Worm (Caenorhabditis elegans): ENCODE measurements around the gene F29A7.8.
A peak's percentile ranks its signal among the peaks of the same experiment; 100 is the strongest.

Gene F29A7.8

ce11 chrII:2800550-2801233 lies 42.8 kb upstream of the F29A7.8 start, which contains the start of gene nhr-119 (continued):
- no peak for TF ChIP-seq peb-1 (tag; optimal IDR thresholded peaks at IDR 0.05)
- no peak for TF ChIP-seq ztf-1 (GFP tag; conservative IDR thresholded peaks at IDR 0.05)
- peak; percentile 79 for TF ChIP-seq lin-13 (GFP tag; optimal IDR thresholded peaks at IDR 0.05)
- peak; percentile 75 for TF ChIP-seq gmeb-1 (tag; optimal IDR thresholded peaks at IDR 0.05)
- TF ChIP-seq fos-1 (tag; optimal IDR thresholded peaks at IDR 0.05) = peak; percentile 94
- peak; percentile 93 for TF ChIP-seq sma-9 (GFP tag; optimal IDR thresholded peaks at IDR 0.05)
- no peak for TF ChIP-seq sma-9 (tag; optimal IDR thresholded peaks at IDR 0.05)
- no peak for TF ChIP-seq ztf-11 (tag; optimal IDR thresholded peaks at IDR 0.05)
- no peak for TF ChIP-seq unc-39 (tag; optimal IDR thresholded peaks at IDR 0.05)
- no peak for TF ChIP-seq aly-2 (tag; optimal IDR thresholded peaks at IDR 0.05)

ce11 chrII:2797951-2798350 lies 40.1 kb upstream of the F29A7.8 start:
- TF ChIP-seq sma-9 (GFP tag; optimal IDR thresholded peaks at IDR 0.05) (no peak), sma-9 (tag; optimal IDR thresholded peaks at IDR 0.05) (no peak), lsy-2 (tag; optimal IDR thresholded peaks at IDR 0.05) (no peak), R02D3.7 (tag; optimal IDR thresholded peaks at IDR 0.05) (no peak), F13H6.1 (tag; optimal IDR thresholded peaks at IDR 0.05) (no peak), ZK546.5 (tag; optimal IDR thresholded peaks at IDR 0.05) (no peak), nhr-12 (tag; optimal IDR thresholded peaks at IDR 0.05) (no peak), egl-27 (tag; optimal IDR thresholded peaks at IDR 0.05) (no peak), dmd-4 (tag; optimal IDR thresholded peaks at IDR 0.05) (no peak), C34F6.9 (tag; optimal IDR thresholded peaks at IDR 0.05) (no peak), sma-3 (GFP tag; optimal IDR thresholded peaks at IDR 0.05) (no peak), mdl-1 (tag; optimal IDR thresholded peaks at IDR 0.05) (no peak), unc-55 (GFP tag; optimal IDR thresholded peaks at IDR 0.05) (no peak), nhr-11 (tag; optimal IDR thresholded peaks at IDR 0.05) (no peak)

ce11 chrII:2796431-2796830 lies 38.6 kb upstream of the F29A7.8 start:
- TF ChIP-seq egl-27 (tag; optimal IDR thresholded peaks at IDR 0.05) (no peak), snpc-4 (tag; optimal IDR thresholded peaks at IDR 0.05) (no peak), nhr-10 (tag; optimal IDR thresholded peaks at IDR 0.05) (no peak), mdl-1 (tag; optimal IDR thresholded peaks at IDR 0.05) (no peak), ceh-82 (tag; optimal IDR thresholded peaks at IDR 0.05) (no peak), gmeb-1 (tag; optimal IDR thresholded peaks at IDR 0.05) (no peak), R02D3.7 (tag; optimal IDR thresholded peaks at IDR 0.05) (no peak), lin-11 (tag; optimal IDR thresholded peaks at IDR 0.05) (no peak), nhr-77 (tag; optimal IDR thresholded peaks at IDR 0.05) (no peak), nhr-21 (tag; optimal IDR thresholded peaks at IDR 0.05) (no peak), Y55F3AM.14 (GFP tag; optimal IDR thresholded peaks at IDR 0.05) (no peak), dmd-4 (tag; optimal IDR thresholded peaks at IDR 0.05) (no peak), nhr-11 (tag; optimal IDR thresholded peaks at IDR 0.05) (no peak), lsy-2 (tag; optimal IDR thresholded peaks at IDR 0.05) (no peak), mab-5 (tag; optimal IDR thresholded peaks at IDR 0.05) (no peak), crh-2 (tag; optimal IDR thresholded peaks at IDR 0.05) (no peak), ztf-4 (tag; optimal IDR thresholded peaks at IDR 0.05) (no peak)

ce11 chrII:2795413-2795812 lies 37.6 kb upstream of the F29A7.8 start:
- TF ChIP-seq nhr-12 (tag; optimal IDR thresholded peaks at IDR 0.05) (no peak), mbf-1 (tag; optimal IDR thresholded peaks at IDR 0.05) (no peak), mab-5 (tag; optimal IDR thresholded peaks at IDR 0.05) (no peak), ztf-1 (GFP tag; conservative IDR thresholded peaks at IDR 0.05) (no peak), elt-3 (tag; optimal IDR thresholded peaks at IDR 0.05) (no peak), nhr-25 (tag; optimal IDR thresholded peaks at IDR 0.05) (no peak), gmeb-1 (tag; optimal IDR thresholded peaks at IDR 0.05) (no peak), zag-1 (tag; optimal IDR thresholded peaks at IDR 0.05) (no peak), egl-27 (tag; optimal IDR thresholded peaks at IDR 0.05) (no peak), mdl-1 (tag; optimal IDR thresholded peaks at IDR 0.05) (no peak), alr-1 (tag; optimal IDR thresholded peaks at IDR 0.05) (no peak), crh-2 (tag; optimal IDR thresholded peaks at IDR 0.05) (no peak), elt-1 (tag; optimal IDR thresholded peaks at IDR 0.05) (no peak)
